Worm (Caenorhabditis elegans) whole organism, L2 larva: ENCODE results near the gene sgca-1.

Source experiments
- C34F6.9 ChIP-seq: fragments of 150-350 bp; optimal IDR thresholded peaks from 2 replicates; lab custom pipeline; 2014; ENCODE audit warnings: missing biosample characterization, missing genetic modification characterization
- F13H6.1 ChIP-seq: sonication (generic microtip); optimal IDR thresholded peaks from 2 replicates; lab custom pipeline; 2016; ENCODE audit warnings: missing genetic modification characterization, missing compliant biosample characterization
- ZK546.5 ChIP-seq: sonication (generic microtip); optimal IDR thresholded peaks from 2 replicates; lab custom pipeline; 2017; ENCODE audit warnings: missing biosample characterization, missing genetic modification characterization
- alr-1 ChIP-seq: fragments of 150-350 bp; optimal IDR thresholded peaks from 2 replicates; lab custom pipeline; 2014; ENCODE audit warnings: missing biosample characterization, missing genetic modification characterization
- aly-2 ChIP-seq: fragments of 150-350 bp; optimal IDR thresholded peaks from 2 replicates; lab custom pipeline; 2014; ENCODE audit warnings: missing biosample characterization, missing genetic modification characterization
- ama-1 ChIP-seq: fragments of 150-350 bp; optimal IDR thresholded peaks from 2 replicates; lab custom pipeline; 2018; ENCODE audit warnings: inconsistent platforms
- blmp-1 ChIP-seq: sonication (generic microtip); optimal IDR thresholded peaks from 2 replicates; lab custom pipeline; 2017; ENCODE audit warnings: missing genetic modification characterization, mild to moderate bottlenecking, missing compliant biosample characterization, antibody characterized with exemption, moderate library complexity; ENCODE audit not compliant: insufficient read depth
- ceh-82 ChIP-seq: fragments of 150-350 bp; optimal IDR thresholded peaks from 2 replicates; lab custom pipeline; 2014; ENCODE audit warnings: missing biosample characterization, missing genetic modification characterization
- crh-2 ChIP-seq: sonication (generic microtip); optimal IDR thresholded peaks from 2 replicates; lab custom pipeline; 2017; ENCODE audit warnings: missing biosample characterization, missing genetic modification characterization
- elt-3 ChIP-seq: sonication (generic microtip); optimal IDR thresholded peaks from 2 replicates; lab custom pipeline; 2017; ENCODE audit warnings: missing biosample characterization, missing genetic modification characterization
- fos-1 ChIP-seq: fragments of 150-350 bp; optimal IDR thresholded peaks from 2 replicates; lab custom pipeline; 2014; ENCODE audit warnings: missing biosample characterization, missing genetic modification characterization
- gmeb-1 ChIP-seq: fragments of 150-350 bp; optimal IDR thresholded peaks from 2 replicates; lab custom pipeline; 2014; ENCODE audit warnings: missing biosample characterization, missing genetic modification characterization
- lin-11 ChIP-seq: fragments of 150-350 bp; sonication (generic microtip); optimal IDR thresholded peaks from 2 replicates; lab custom pipeline; 2014; ENCODE audit warnings: missing biosample characterization, missing genetic modification characterization, inconsistent platforms, mixed read lengths
- lin-39 ChIP-seq: fragments of 150-350 bp; optimal IDR thresholded peaks from 2 replicates; lab custom pipeline; 2014; ENCODE audit warnings: missing biosample characterization, missing genetic modification reagents, missing genetic modification characterization
- lsy-2 ChIP-seq, 2 experiments: fragments of 150-350 bp in 1 of 2; sonication (generic microtip) in 1 of 2; optimal IDR thresholded peaks; 2 replicates each; lab custom pipeline; 2014 to 2017; ENCODE audit warnings: missing biosample characterization in 2 of 2, missing genetic modification characterization in 2 of 2
- mdl-1 ChIP-seq, 2 experiments: fragments of 150-350 bp in 1 of 2; sonication (generic microtip) in 1 of 2; optimal IDR thresholded peaks; 2 replicates each; lab custom pipeline; 2017; ENCODE audit warnings: missing biosample characterization in 2 of 2, missing genetic modification characterization in 2 of 2
- nhr-10 ChIP-seq: sonication (generic microtip); optimal IDR thresholded peaks from 2 replicates; lab custom pipeline; 2017; ENCODE audit warnings: missing biosample characterization, missing genetic modification characterization
- nhr-129 ChIP-seq: fragments of 150-350 bp; optimal IDR thresholded peaks from 2 replicates; lab custom pipeline; 2014; ENCODE audit warnings: missing biosample characterization, missing genetic modification characterization
- nhr-21 ChIP-seq: fragments of 150-350 bp; optimal IDR thresholded peaks from 2 replicates; lab custom pipeline; 2014; ENCODE audit warnings: missing biosample characterization, missing genetic modification characterization
- nhr-23 ChIP-seq: fragments of 150-350 bp; optimal IDR thresholded peaks from 2 replicates; lab custom pipeline; 2014; ENCODE audit warnings: missing biosample characterization, missing genetic modification reagents, missing genetic modification characterization
- nhr-25 ChIP-seq: fragments of 150-350 bp; sonication (generic microtip); optimal IDR thresholded peaks from 3 replicates; lab custom pipeline; 2014; ENCODE audit warnings: missing biosample characterization, missing genetic modification characterization
- nhr-6 ChIP-seq: fragments of 150-350 bp; optimal IDR thresholded peaks from 2 replicates; lab custom pipeline; 2014; ENCODE audit warnings: missing biosample characterization, missing genetic modification characterization
- nhr-77 ChIP-seq: fragments of 150-350 bp; optimal IDR thresholded peaks from 2 replicates; lab custom pipeline; 2014; ENCODE audit warnings: missing biosample characterization, missing genetic modification characterization
- peb-1 ChIP-seq: fragments of 150-350 bp; optimal IDR thresholded peaks from 2 replicates; lab custom pipeline; 2014; ENCODE audit warnings: missing biosample characterization, missing genetic modification characterization
- sma-3 ChIP-seq: sonication (generic microtip); optimal IDR thresholded peaks from 2 replicates; lab custom pipeline; 2016; ENCODE audit warnings: missing genetic modification reagents, missing genetic modification characterization, missing compliant biosample characterization
- sma-9 ChIP-seq, 2 experiments: fragments of 150-350 bp in 1 of 2; sonication (generic microtip) in 1 of 2; optimal IDR thresholded peaks; 2 replicates each; lab custom pipeline; 2014 to 2016; ENCODE audit warnings: missing genetic modification characterization in 2 of 2, mild to moderate bottlenecking in 1 of 2, missing biosample characterization in 1 of 2, missing compliant biosample characterization in 1 of 2, missing genetic modification reagents in 1 of 2, moderate library complexity in 1 of 2
- snpc-4 ChIP-seq: fragments of 150-350 bp; optimal IDR thresholded peaks from 2 replicates; lab custom pipeline; 2014; ENCODE audit warnings: missing biosample characterization, missing genetic modification characterization
- unc-39 ChIP-seq: fragments of 150-350 bp; optimal IDR thresholded peaks from 2 replicates; lab custom pipeline; 2014; ENCODE audit warnings: missing biosample characterization, missing genetic modification characterization
- unc-55 ChIP-seq: fragments of 150-350 bp; sonication (generic microtip); optimal IDR thresholded peaks from 3 replicates; lab custom pipeline; 2014; ENCODE audit warnings: missing biosample characterization, missing genetic modification reagents, missing genetic modification characterization
- zag-1 ChIP-seq: fragments of 150-350 bp; optimal IDR thresholded peaks from 2 replicates; lab custom pipeline; 2014; ENCODE audit warnings: missing biosample characterization, missing genetic modification characterization
- ztf-1 ChIP-seq: fragments of 200-800 bp; sonication (Bioruptor generic); conservative IDR thresholded peaks from 2 replicates; pipeline ENCODE4 v1.3.6; 2022; ENCODE audit warnings: missing genetic modification characterization, missing compliant biosample characterization
- ztf-11 ChIP-seq: sonication (generic microtip); optimal IDR thresholded peaks from 2 replicates; lab custom pipeline; 2017; ENCODE audit warnings: missing biosample characterization, missing genetic modification characterization
- ztf-4 ChIP-seq: fragments of 150-350 bp; optimal IDR thresholded peaks from 2 replicates; lab custom pipeline; 2014; ENCODE audit warnings: missing biosample characterization, missing genetic modification characterization

sgca-1 gene

DNA sequence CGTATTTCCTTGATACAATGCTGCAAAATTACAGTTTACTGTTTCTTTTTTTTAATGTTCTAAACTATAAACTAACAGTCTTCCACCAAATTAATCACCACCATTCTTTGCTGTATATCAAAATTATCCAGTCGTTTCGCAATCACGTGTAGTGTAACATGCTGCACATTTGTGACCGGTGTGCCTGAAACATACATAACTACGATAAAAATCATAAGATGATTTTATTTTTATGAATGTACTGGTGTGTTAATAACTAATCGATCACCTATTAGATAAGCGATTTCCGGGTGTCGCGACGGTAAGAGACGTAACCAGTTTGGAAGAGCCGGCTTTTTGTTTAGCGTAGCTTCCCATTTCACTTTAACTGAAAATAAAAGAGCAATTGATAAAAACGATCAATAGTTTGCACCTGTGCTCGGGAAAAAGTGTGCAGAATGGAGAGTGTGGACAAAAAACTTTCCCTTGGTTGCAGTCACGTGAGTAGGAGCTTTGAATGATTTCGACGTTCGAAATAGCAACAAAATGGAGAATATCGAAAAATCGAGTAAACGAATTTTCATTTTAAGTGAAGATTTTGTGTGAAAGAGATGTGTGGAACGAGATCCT, at the start of gene sgca-1:
sgca-1 (minus strand) TSS at position 584 of the 609 bp plus-strand sequence.
- TF ChIP-seq nhr-21 (tag; lab: Kevin White, UChicago) (no peak), nhr-6 (tag; lab: Kevin White, UChicago) (no peak), gmeb-1 (tag; lab: Kevin White, UChicago) (peak; percentile 53), ZK546.5 (tag; lab: Kevin White, UChicago) (no peak), sma-9 (GFP tag; optimal IDR thresholded peaks at IDR 0.05; lab: Kevin White, UChicago) (peak; percentile 59), sma-9 (tag; optimal IDR thresholded peaks at IDR 0.05; lab: Kevin White, UChicago) (no peak), blmp-1 (no peak), ama-1 (lab: Kevin White, UChicago) (peak; percentile 1), snpc-4 (tag; lab: Kevin White, UChicago) (no peak), nhr-77 (tag; lab: Kevin White, UChicago) (no peak), ztf-4 (tag; lab: Kevin White, UChicago) (no peak), mdl-1 (tag; optimal IDR thresholded peaks at IDR 0.05; lab: Kevin White, UChicago) (peak in 1 of 2 experiments; percentile 1), crh-2 (tag; lab: Kevin White, UChicago) (peak; percentile 34), fos-1 (tag; lab: Kevin White, UChicago) (peak; percentile 69), sma-3 (peak; percentile 7), F13H6.1 (tag; lab: Kevin White, UChicago) (peak; percentile 26), alr-1 (tag; lab: Kevin White, UChicago) (no peak), ztf-11 (tag; lab: Kevin White, UChicago) (no peak)

DNA sequence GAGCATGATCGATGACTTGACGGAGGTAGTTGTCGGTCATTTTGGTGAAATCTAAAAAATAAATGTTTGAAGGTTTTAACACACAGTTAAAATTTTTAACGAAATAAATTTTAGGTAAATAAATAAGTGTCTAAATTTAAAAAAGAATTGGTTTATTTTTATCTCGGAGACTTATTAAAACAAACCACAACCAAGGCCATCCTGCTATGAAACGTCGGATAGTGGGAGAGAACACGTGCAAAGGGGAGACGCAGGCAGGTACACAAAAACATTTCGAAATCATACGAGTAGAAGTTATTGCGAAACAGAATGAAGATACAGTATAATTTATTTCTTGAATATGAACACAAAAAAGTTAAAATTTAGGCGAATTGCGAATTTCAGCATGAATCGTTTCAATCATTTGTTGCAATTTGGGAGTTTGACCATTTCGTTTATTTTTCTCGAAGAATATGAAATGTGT, 46.7 kb upstream of the sgca-1 start, which contains the start of gene F41B4.3:
F41B4.3 (minus strand) TSS at position 51 of the 463 bp plus-strand sequence.
- peak; percentile 69 for TF ChIP-seq unc-55
- no peak for TF ChIP-seq nhr-10 (tag; lab: Kevin White, UChicago)
- TF ChIP-seq nhr-23 (tag; lab: Kevin White, UChicago) = no peak
- TF ChIP-seq ceh-82 (tag; lab: Kevin White, UChicago) = no peak
- TF ChIP-seq C34F6.9 (tag; lab: Kevin White, UChicago) = peak; percentile 55
- TF ChIP-seq lin-11 (tag; lab: Kevin White, UChicago) = no peak
- TF ChIP-seq lsy-2 (tag; optimal IDR thresholded peaks at IDR 0.05; lab: Kevin White, UChicago) = peak in 1 of 2 experiments; percentile 56
- TF ChIP-seq ZK546.5 (tag; lab: Kevin White, UChicago) = no peak
- no peak for TF ChIP-seq aly-2
- TF ChIP-seq nhr-25 (tag; lab: Kevin White, UChicago) = peak; percentile 7
- TF ChIP-seq peb-1 (tag; lab: Kevin White, UChicago) = no peak
- TF ChIP-seq unc-39 (tag; lab: Kevin White, UChicago) = no peak
- no peak for TF ChIP-seq zag-1 (tag; lab: Kevin White, UChicago)
- TF ChIP-seq mdl-1 (tag; optimal IDR thresholded peaks at IDR 0.05; lab: Kevin White, UChicago) = peak in 1 of 2 experiments; percentile 31
- TF ChIP-seq lin-39 (tag; lab: Kevin White, UChicago) = no peak
- TF ChIP-seq nhr-129 (tag; lab: Kevin White, UChicago) = peak; percentile 39

DNA sequence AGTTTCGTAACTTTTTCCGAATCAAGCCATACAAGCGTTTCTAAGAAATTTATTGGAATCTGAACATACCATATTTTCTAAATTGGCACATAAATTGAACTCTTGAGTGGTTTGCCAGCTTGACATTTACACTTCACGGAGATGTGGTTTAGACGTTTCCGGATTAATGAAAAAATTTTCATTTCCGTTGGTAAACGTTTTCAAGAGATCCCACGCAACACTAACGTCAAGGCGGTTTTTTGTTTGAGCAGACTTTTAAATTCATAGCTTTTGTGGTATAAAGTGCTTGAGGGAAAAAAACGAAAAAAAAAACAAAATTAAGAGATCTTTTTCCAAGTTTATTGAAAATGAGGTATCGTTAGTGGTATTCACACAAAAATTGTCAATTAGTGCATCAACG, 45.8 kb upstream of the sgca-1 start, which contains the start of gene F41B4.2:
F41B4.2 (minus strand) TSS at position 101 of the 400 bp plus-strand sequence.
- TF ChIP-seq crh-2 (tag; lab: Kevin White, UChicago) (no peak), nhr-129 (tag; lab: Kevin White, UChicago) (no peak), gmeb-1 (tag; lab: Kevin White, UChicago) (no peak), lin-39 (tag; lab: Kevin White, UChicago) (no peak), blmp-1 (no peak)
- TF ChIP-seq, all 48 proteins: peak for 0

DNA sequence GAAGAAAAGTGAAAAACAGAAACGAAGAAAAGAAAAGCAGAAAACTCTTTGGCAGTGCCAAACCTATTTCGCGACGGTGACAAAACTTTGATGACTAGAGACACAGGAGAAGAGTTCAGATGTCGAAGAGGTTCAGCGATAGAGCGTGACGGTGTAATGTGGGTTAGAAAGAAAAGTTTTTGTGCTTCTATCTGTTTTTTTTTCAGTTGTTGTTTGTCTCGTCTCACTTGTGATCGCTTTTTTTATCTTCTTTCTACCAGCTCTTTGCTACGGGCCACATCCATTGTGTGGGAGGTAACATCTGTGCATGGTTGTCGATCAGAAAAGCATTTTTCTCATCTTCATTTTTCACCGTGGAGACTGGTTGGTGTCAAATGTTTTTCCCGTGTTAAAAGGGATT, 36.5 kb upstream of the sgca-1 start, which contains the start of gene F41B4.1:
F41B4.1 (minus strand) TSS at position 23 of the 400 bp plus-strand sequence.
- TF ChIP-seq sma-9 (GFP tag; optimal IDR thresholded peaks at IDR 0.05; lab: Kevin White, UChicago) = peak; percentile 59
- TF ChIP-seq sma-9 (tag; optimal IDR thresholded peaks at IDR 0.05; lab: Kevin White, UChicago) = no peak
- peak; percentile 21 for TF ChIP-seq ztf-4 (tag; lab: Kevin White, UChicago)
- TF ChIP-seq ztf-1 (GFP tag; lab: Robert Waterston, UW) = no peak
- peak; percentile 53 for TF ChIP-seq nhr-129 (tag; lab: Kevin White, UChicago)
- peak; percentile 33 for TF ChIP-seq C34F6.9 (tag; lab: Kevin White, UChicago)
- no peak for TF ChIP-seq peb-1 (tag; lab: Kevin White, UChicago)
- no peak for TF ChIP-seq elt-3 (tag; lab: Kevin White, UChicago)
- peak in 1 of 2 experiments; percentile 57 for TF ChIP-seq lsy-2 (tag; optimal IDR thresholded peaks at IDR 0.05; lab: Kevin White, UChicago)
- TF ChIP-seq F13H6.1 (tag; lab: Kevin White, UChicago) = peak; percentile 70
